Fruit fly (Drosophila melanogaster): ENCODE measurements around the gene Octbeta1R.

DNA sequence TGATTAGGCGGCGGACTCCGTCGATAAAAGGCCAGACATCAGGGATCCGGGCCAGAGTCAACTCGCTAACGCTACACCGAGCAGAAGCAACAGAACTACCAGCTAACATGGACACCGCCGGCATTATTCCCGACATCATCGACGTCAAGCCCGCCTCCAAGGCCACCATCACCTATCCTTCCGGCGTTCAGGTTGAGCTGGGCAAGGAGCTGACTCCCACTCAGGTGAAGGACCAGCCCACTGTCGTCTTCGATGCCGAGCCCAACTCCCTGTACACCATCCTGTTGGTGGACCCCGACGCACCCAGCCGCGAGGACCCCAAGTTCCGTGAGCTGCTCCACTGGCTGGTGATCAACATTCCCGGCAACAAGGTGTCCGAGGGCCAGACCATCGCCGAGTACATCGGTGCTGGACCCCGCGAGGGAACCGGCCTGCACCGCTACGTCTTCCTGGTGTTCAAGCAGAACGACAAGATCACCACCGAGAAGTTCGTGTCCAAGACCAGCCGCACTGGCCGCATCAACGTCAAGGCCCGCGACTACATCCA lies 31.0 kb upstream of the Octbeta1R start, which contains the start of gene Pebp1:
- TF ChIP-seq tna (GFP tag; IDR thresholded peaks at IDR 0.05; ENCODE audit: partially characterized antibody) (no peak), psq (GFP tag; optimal IDR thresholded peaks at IDR 0.05) (no peak)
